Worm (Caenorhabditis elegans) whole organism, L2 larva: ENCODE results near the gene fbxa-82.

Source experiments
- C34F6.9 ChIP-seq: fragments of 150-350 bp; optimal IDR thresholded peaks from 2 replicates; lab custom pipeline; 2014; ENCODE audit warnings: missing biosample characterization, missing genetic modification characterization
- F13H6.1 ChIP-seq: sonication (generic microtip); optimal IDR thresholded peaks from 2 replicates; lab custom pipeline; 2016; ENCODE audit warnings: missing genetic modification characterization, missing compliant biosample characterization
- R02D3.7 ChIP-seq: fragments of 150-350 bp; optimal IDR thresholded peaks from 2 replicates; lab custom pipeline; 2014; ENCODE audit warnings: missing biosample characterization, missing genetic modification characterization
- Y55F3AM.14 ChIP-seq: fragments of 200-800 bp; sonication (Bioruptor generic); optimal IDR thresholded peaks from 2 replicates; lab custom pipeline; 2018; ENCODE audit warnings: mild to moderate bottlenecking, missing genetic modification characterization, missing compliant biosample characterization
- ZK546.5 ChIP-seq: sonication (generic microtip); optimal IDR thresholded peaks from 2 replicates; lab custom pipeline; 2017; ENCODE audit warnings: missing biosample characterization, missing genetic modification characterization
- alr-1 ChIP-seq: fragments of 150-350 bp; optimal IDR thresholded peaks from 2 replicates; lab custom pipeline; 2014; ENCODE audit warnings: missing biosample characterization, missing genetic modification characterization
- ama-1 ChIP-seq: fragments of 150-350 bp; optimal IDR thresholded peaks from 2 replicates; lab custom pipeline; 2018; ENCODE audit warnings: inconsistent platforms
- blmp-1 ChIP-seq: sonication (generic microtip); optimal IDR thresholded peaks from 2 replicates; lab custom pipeline; 2017; ENCODE audit warnings: missing genetic modification characterization, mild to moderate bottlenecking, missing compliant biosample characterization, antibody characterized with exemption, moderate library complexity; ENCODE audit not compliant: insufficient read depth
- ceh-16 ChIP-seq: fragments of 150-350 bp; optimal IDR thresholded peaks from 2 replicates; lab custom pipeline; 2014; ENCODE audit warnings: missing biosample characterization, missing genetic modification characterization
- ceh-82 ChIP-seq: fragments of 150-350 bp; optimal IDR thresholded peaks from 2 replicates; lab custom pipeline; 2014; ENCODE audit warnings: missing biosample characterization, missing genetic modification characterization
- crh-2 ChIP-seq: sonication (generic microtip); optimal IDR thresholded peaks from 2 replicates; lab custom pipeline; 2017; ENCODE audit warnings: missing biosample characterization, missing genetic modification characterization
- egl-27 ChIP-seq: sonication (generic microtip); optimal IDR thresholded peaks from 3 replicates; lab custom pipeline; 2017; ENCODE audit warnings: missing biosample characterization, missing genetic modification reagents, missing genetic modification characterization
- elt-1 ChIP-seq: fragments of 150-350 bp; optimal IDR thresholded peaks from 2 replicates; lab custom pipeline; 2014; ENCODE audit warnings: missing biosample characterization, missing genetic modification characterization
- elt-3 ChIP-seq: sonication (generic microtip); optimal IDR thresholded peaks from 2 replicates; lab custom pipeline; 2017; ENCODE audit warnings: missing biosample characterization, missing genetic modification characterization
- fos-1 ChIP-seq: fragments of 150-350 bp; optimal IDR thresholded peaks from 2 replicates; lab custom pipeline; 2014; ENCODE audit warnings: missing biosample characterization, missing genetic modification characterization
- gmeb-1 ChIP-seq: fragments of 150-350 bp; optimal IDR thresholded peaks from 2 replicates; lab custom pipeline; 2014; ENCODE audit warnings: missing biosample characterization, missing genetic modification characterization
- lin-11 ChIP-seq: fragments of 150-350 bp; sonication (generic microtip); optimal IDR thresholded peaks from 2 replicates; lab custom pipeline; 2014; ENCODE audit warnings: missing biosample characterization, missing genetic modification characterization, inconsistent platforms, mixed read lengths
- lin-13 ChIP-seq: fragments of 150-350 bp; optimal IDR thresholded peaks from 2 replicates; lab custom pipeline; 2014; ENCODE audit warnings: missing biosample characterization, missing genetic modification reagents, missing genetic modification characterization
- lin-39 ChIP-seq: fragments of 150-350 bp; optimal IDR thresholded peaks from 2 replicates; lab custom pipeline; 2014; ENCODE audit warnings: missing biosample characterization, missing genetic modification reagents, missing genetic modification characterization
- lsy-2 ChIP-seq, 2 experiments: fragments of 150-350 bp in 1 of 2; sonication (generic microtip) in 1 of 2; optimal IDR thresholded peaks; 2 replicates each; lab custom pipeline; 2014 to 2017; ENCODE audit warnings: missing biosample characterization in 2 of 2, missing genetic modification characterization in 2 of 2
- mab-5 ChIP-seq: fragments of 150-350 bp; optimal IDR thresholded peaks from 2 replicates; lab custom pipeline; 2014; ENCODE audit warnings: missing biosample characterization, missing genetic modification characterization
- nhr-11 ChIP-seq: fragments of 150-350 bp; optimal IDR thresholded peaks from 2 replicates; lab custom pipeline; 2014; ENCODE audit warnings: missing biosample characterization, missing genetic modification characterization
- nhr-12 ChIP-seq: fragments of 150-350 bp; optimal IDR thresholded peaks from 2 replicates; lab custom pipeline; 2014; ENCODE audit warnings: missing biosample characterization, missing genetic modification characterization
- nhr-129 ChIP-seq: fragments of 150-350 bp; optimal IDR thresholded peaks from 2 replicates; lab custom pipeline; 2014; ENCODE audit warnings: missing biosample characterization, missing genetic modification characterization
- nhr-21 ChIP-seq: fragments of 150-350 bp; optimal IDR thresholded peaks from 2 replicates; lab custom pipeline; 2014; ENCODE audit warnings: missing biosample characterization, missing genetic modification characterization
- nhr-23 ChIP-seq: fragments of 150-350 bp; optimal IDR thresholded peaks from 2 replicates; lab custom pipeline; 2014; ENCODE audit warnings: missing biosample characterization, missing genetic modification reagents, missing genetic modification characterization
- nhr-237 ChIP-seq: fragments of 150-350 bp; optimal IDR thresholded peaks from 2 replicates; lab custom pipeline; 2014; ENCODE audit warnings: missing biosample characterization, missing genetic modification characterization
- nhr-25 ChIP-seq: fragments of 150-350 bp; sonication (generic microtip); optimal IDR thresholded peaks from 3 replicates; lab custom pipeline; 2014; ENCODE audit warnings: missing biosample characterization, missing genetic modification characterization
- nhr-6 ChIP-seq: fragments of 150-350 bp; optimal IDR thresholded peaks from 2 replicates; lab custom pipeline; 2014; ENCODE audit warnings: missing biosample characterization, missing genetic modification characterization
- peb-1 ChIP-seq: fragments of 150-350 bp; optimal IDR thresholded peaks from 2 replicates; lab custom pipeline; 2014; ENCODE audit warnings: missing biosample characterization, missing genetic modification characterization
- sem-4 ChIP-seq: fragments of 150-350 bp; optimal IDR thresholded peaks from 2 replicates; lab custom pipeline; 2014; ENCODE audit warnings: missing biosample characterization, missing genetic modification reagents, missing genetic modification characterization
- skn-1 ChIP-seq: sonication (generic microtip); optimal IDR thresholded peaks from 2 replicates; lab custom pipeline; 2017; ENCODE audit warnings: missing biosample characterization, missing genetic modification characterization
- sma-3 ChIP-seq: sonication (generic microtip); optimal IDR thresholded peaks from 2 replicates; lab custom pipeline; 2016; ENCODE audit warnings: missing genetic modification reagents, missing genetic modification characterization, missing compliant biosample characterization
- sma-9 ChIP-seq, 2 experiments: fragments of 150-350 bp in 1 of 2; sonication (generic microtip) in 1 of 2; optimal IDR thresholded peaks; 2 replicates each; lab custom pipeline; 2014 to 2016; ENCODE audit warnings: missing genetic modification characterization in 2 of 2, mild to moderate bottlenecking in 1 of 2, missing biosample characterization in 1 of 2, missing compliant biosample characterization in 1 of 2, missing genetic modification reagents in 1 of 2, moderate library complexity in 1 of 2
- snpc-4 ChIP-seq: fragments of 150-350 bp; optimal IDR thresholded peaks from 2 replicates; lab custom pipeline; 2014; ENCODE audit warnings: missing biosample characterization, missing genetic modification characterization
- unc-39 ChIP-seq: fragments of 150-350 bp; optimal IDR thresholded peaks from 2 replicates; lab custom pipeline; 2014; ENCODE audit warnings: missing biosample characterization, missing genetic modification characterization
- unc-55 ChIP-seq: fragments of 150-350 bp; sonication (generic microtip); optimal IDR thresholded peaks from 3 replicates; lab custom pipeline; 2014; ENCODE audit warnings: missing biosample characterization, missing genetic modification reagents, missing genetic modification characterization
- unc-62 ChIP-seq: fragments of 150-350 bp; optimal IDR thresholded peaks from 2 replicates; lab custom pipeline; 2014; ENCODE audit warnings: missing biosample characterization, missing genetic modification reagents, missing genetic modification characterization
- zag-1 ChIP-seq: fragments of 150-350 bp; optimal IDR thresholded peaks from 2 replicates; lab custom pipeline; 2014; ENCODE audit warnings: missing biosample characterization, missing genetic modification characterization
- ztf-1 ChIP-seq: fragments of 200-800 bp; sonication (Bioruptor generic); conservative IDR thresholded peaks from 2 replicates; pipeline ENCODE4 v1.3.6; 2022; ENCODE audit warnings: missing genetic modification characterization, missing compliant biosample characterization
- ztf-11 ChIP-seq: sonication (generic microtip); optimal IDR thresholded peaks from 2 replicates; lab custom pipeline; 2017; ENCODE audit warnings: missing biosample characterization, missing genetic modification characterization
- ztf-4 ChIP-seq: fragments of 150-350 bp; optimal IDR thresholded peaks from 2 replicates; lab custom pipeline; 2014; ENCODE audit warnings: missing biosample characterization, missing genetic modification characterization

The fbxa-82 gene

DNA sequence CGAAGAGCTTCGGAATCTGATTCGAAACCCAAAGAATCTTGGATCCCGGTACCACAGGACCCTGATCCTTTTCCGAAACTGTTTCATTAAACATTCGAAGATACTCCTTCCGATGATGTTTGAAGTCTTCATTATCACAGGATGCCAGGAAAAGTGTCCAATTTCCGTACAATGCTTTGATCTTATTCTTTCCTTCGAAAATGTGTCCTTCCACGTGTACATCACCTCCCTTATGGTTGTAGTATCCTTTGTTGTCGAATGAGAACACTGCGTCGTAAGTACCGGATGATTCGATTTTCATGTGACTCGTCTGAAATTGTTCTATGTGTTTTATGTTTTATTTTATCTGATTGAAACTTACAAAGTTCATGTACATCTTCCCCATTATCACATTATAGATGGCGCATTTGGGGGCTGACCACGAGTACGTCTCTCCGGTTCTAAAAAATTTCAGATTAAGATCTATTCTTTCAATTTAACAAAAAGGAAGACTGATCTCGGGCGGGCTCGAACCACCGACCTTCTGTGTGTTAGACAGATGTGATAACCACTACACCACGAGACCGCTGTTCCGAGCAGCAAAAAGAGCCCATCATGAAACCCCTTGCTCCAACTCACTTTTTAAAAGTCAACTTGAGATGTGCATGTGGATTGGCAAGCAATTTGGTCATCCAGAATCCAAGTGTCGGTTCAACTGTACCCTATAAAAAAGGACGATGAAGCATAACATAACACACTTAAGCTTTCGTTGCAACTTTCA is 39.6 kb downstream of the fbxa-82 start:
- TF ChIP-seq sma-3 = no peak
- no peak for TF ChIP-seq R02D3.7
- peak; percentile 7 for TF ChIP-seq lin-11 (tag; lab: Kevin White, UChicago)
- peak; percentile 8 for TF ChIP-seq unc-55 (GFP tag; lab: Kevin White, UChicago)
- TF ChIP-seq unc-39 (tag; lab: Kevin White, UChicago) = no peak
- TF ChIP-seq ama-1 (lab: Kevin White, UChicago) = peak; percentile 8
- no peak for TF ChIP-seq fos-1 (tag; lab: Kevin White, UChicago)
- peak; percentile 18 for TF ChIP-seq nhr-25 (tag; lab: Kevin White, UChicago)
- peak; percentile 50 for TF ChIP-seq nhr-129 (tag; lab: Kevin White, UChicago)
- TF ChIP-seq sem-4 (tag; lab: Kevin White, UChicago) = no peak
- no peak for TF ChIP-seq crh-2 (tag; lab: Kevin White, UChicago)
- no peak for TF ChIP-seq peb-1 (tag; lab: Kevin White, UChicago)
- TF ChIP-seq mab-5 (tag; lab: Kevin White, UChicago) = no peak
- TF ChIP-seq F13H6.1 (tag; lab: Kevin White, UChicago) = peak; percentile 24
- peak; percentile 6 for TF ChIP-seq blmp-1
- no peak for TF ChIP-seq ceh-82 (tag; lab: Kevin White, UChicago)
- TF ChIP-seq egl-27 (tag; lab: Kevin White, UChicago) = no peak
- no peak for TF ChIP-seq elt-1
- peak; percentile 27 for TF ChIP-seq sma-9 (GFP tag; optimal IDR thresholded peaks at IDR 0.05; lab: Kevin White, UChicago)
- no peak for TF ChIP-seq sma-9 (tag; optimal IDR thresholded peaks at IDR 0.05; lab: Kevin White, UChicago)

DNA sequence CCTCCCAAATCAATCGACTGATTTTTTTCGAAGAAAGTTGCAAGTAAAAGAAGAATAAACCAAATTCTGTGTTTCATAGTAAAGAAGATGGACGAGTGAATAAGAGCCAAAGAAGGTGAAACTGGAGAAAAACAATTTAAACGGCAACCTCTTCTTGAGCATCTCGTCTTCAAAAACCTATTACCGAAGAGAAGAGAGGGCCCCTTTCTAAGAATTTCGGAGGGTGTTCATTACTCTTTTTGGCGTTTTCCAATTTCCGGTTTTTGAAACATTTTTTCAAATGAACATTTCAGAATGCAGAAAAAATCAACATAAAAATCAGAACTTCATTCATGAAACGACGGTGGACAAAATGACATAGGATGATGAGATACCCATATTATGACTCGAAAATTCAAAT is 40.8 kb downstream of the fbxa-82 start, which contains the start of gene nmr-2:
Gene nmr-2, minus strand, starts transcription at position 101 of the 400 bp plus-strand sequence.
- TF ChIP-seq unc-39 (tag; lab: Kevin White, UChicago) = no peak
- TF ChIP-seq F13H6.1 (tag; lab: Kevin White, UChicago) = no peak
- no peak for TF ChIP-seq ztf-4 (tag; lab: Kevin White, UChicago)
- no peak for TF ChIP-seq R02D3.7

DNA sequence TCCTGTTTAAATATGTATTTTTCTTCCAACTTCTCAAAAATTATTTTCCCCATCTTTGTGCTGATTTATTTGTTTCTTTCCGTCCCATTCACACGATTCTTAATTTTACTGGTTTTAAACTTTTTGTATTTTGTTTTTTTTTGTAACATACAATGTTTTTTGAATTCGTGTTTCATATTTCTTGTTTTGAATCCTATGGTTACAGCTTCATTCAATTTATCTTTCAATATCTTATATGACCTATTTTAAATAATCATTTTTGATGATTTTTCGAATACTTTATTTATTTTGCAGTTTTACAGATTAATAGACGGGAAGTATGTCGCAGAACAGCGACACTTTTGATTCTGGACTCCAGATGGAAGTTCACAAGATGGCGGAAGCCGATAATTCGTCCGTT is 47.5 kb downstream of the fbxa-82 start, which contains the start of gene hrde-2:
Gene hrde-2, plus strand, starts transcription at position 301 of the 400 bp plus-strand sequence.
- TF ChIP-seq lsy-2 (tag; optimal IDR thresholded peaks at IDR 0.05; lab: Kevin White, UChicago) = no peak
- TF ChIP-seq sma-3 = no peak
- TF ChIP-seq mab-5 (tag; lab: Kevin White, UChicago) = no peak
- TF ChIP-seq nhr-25 (tag; lab: Kevin White, UChicago) = no peak

ce11 chrV:15002184-15002690 is 50.1 kb downstream of the fbxa-82 start, which contains the start of the genes fib-1 and mut-15:
TSS of gene fib-1 (minus strand) at chrV:15002223.
TSS of gene mut-15 (plus strand) at chrV:15002543.
- TF ChIP-seq unc-39 (tag; lab: Kevin White, UChicago) (no peak), C34F6.9 (tag; lab: Kevin White, UChicago) (peak; percentile 93), ceh-16 (tag; lab: Kevin White, UChicago) (peak; percentile 38), zag-1 (tag; lab: Kevin White, UChicago) (peak; percentile 83), Y55F3AM.14 (GFP tag; lab: Kevin White, UChicago) (peak; percentile 5), skn-1 (no peak), gmeb-1 (tag; lab: Kevin White, UChicago) (peak; percentile 89), nhr-12 (tag; lab: Kevin White, UChicago) (no peak), nhr-11 (tag; lab: Kevin White, UChicago) (peak; percentile 26), crh-2 (tag; lab: Kevin White, UChicago) (peak; percentile 87), R02D3.7 (peak; percentile 68), lin-11 (tag; lab: Kevin White, UChicago) (peak; percentile 86), nhr-129 (tag; lab: Kevin White, UChicago) (peak; percentile 96), elt-3 (tag; lab: Kevin White, UChicago) (no peak), unc-62 (GFP tag; lab: Kevin White, UChicago) (no peak), mab-5 (tag; lab: Kevin White, UChicago) (peak; percentile 90), ceh-82 (tag; lab: Kevin White, UChicago) (peak; percentile 15), nhr-23 (tag; lab: Kevin White, UChicago) (no peak), sem-4 (tag; lab: Kevin White, UChicago) (peak; percentile 82), lin-13 (GFP tag; lab: Kevin White, UChicago) (peak; percentile 89), elt-1 (no peak), ztf-1 (GFP tag; lab: Robert Waterston, UW) (no peak), fos-1 (tag; lab: Kevin White, UChicago) (peak; percentile 69), lsy-2 (tag; optimal IDR thresholded peaks at IDR 0.05; lab: Kevin White, UChicago) (peak; percentile 91 to 98), nhr-6 (no peak), peb-1 (tag; lab: Kevin White, UChicago) (no peak), snpc-4 (tag; lab: Kevin White, UChicago) (peak; percentile 83), lin-39 (tag; lab: Kevin White, UChicago) (no peak), ztf-4 (tag; lab: Kevin White, UChicago) (peak; percentile 70), nhr-21 (peak; percentile 84), ztf-11 (no peak), egl-27 (tag; lab: Kevin White, UChicago) (peak; percentile 77), nhr-237 (tag; lab: Kevin White, UChicago) (no peak), ZK546.5 (peak; percentile 45), nhr-25 (tag; lab: Kevin White, UChicago) (peak; percentile 91), alr-1 (no peak), F13H6.1 (tag; lab: Kevin White, UChicago) (peak; percentile 92)
